Worm (Caenorhabditis elegans) whole organism, L4 larva: ENCODE results near the gene R160.2.

ENCODE experiments used
- F44E2.7 ChIP-seq: fragments of 200-800 bp; sonication (Bioruptor generic); IDR thresholded peaks from 2 replicates; pipeline ENCODE4 v2.1.2; 2022; ENCODE audit warnings: missing genetic modification characterization, missing compliant biosample characterization
- hlh-11 ChIP-seq: fragments of 200-800 bp; sonication (Bioruptor generic); optimal IDR thresholded peaks from 2 replicates; lab custom pipeline; 2018; ENCODE audit warnings: mild to moderate bottlenecking, missing genetic modification characterization, missing compliant biosample characterization
- mxl-3 ChIP-seq: fragments of 200-800 bp; sonication (Bioruptor generic); optimal IDR thresholded peaks from 2 replicates; lab custom pipeline; 2018; ENCODE audit warnings: mild to moderate bottlenecking, missing genetic modification characterization, missing compliant biosample characterization

R160.2 gene

ce11 chrX:4328816-4329215 lies 47.9 kb downstream of the R160.2 start, which contains the start of gene C24A8.5:
Gene C24A8.5 (minus strand): TSS chrX:4328916.
- TF ChIP-seq mxl-3 (GFP tag; lab: Kevin White, UChicago): no peak
- no peak for TF ChIP-seq hlh-11 (tag; lab: Kevin White, UChicago)
- TF ChIP-seq F44E2.7: no peak
- TF ChIP-seq, all 104 proteins: peak for 0
